Worm (Caenorhabditis elegans) whole organism, young adult: ENCODE results near the gene F35H10.3.

Experiments used
- B0261.1 ChIP-seq: sonication (generic microtip); optimal IDR thresholded peaks from 2 replicates; lab custom pipeline; 2016; ENCODE audit warnings: mild to moderate bottlenecking, missing genetic modification characterization, moderate library complexity, missing compliant biosample characterization
- D2030.7 ChIP-seq: fragments of 200-800 bp; sonication (Bioruptor generic); IDR thresholded peaks from 2 replicates; pipeline ENCODE4 v1.3.6; 2022; ENCODE audit warnings: missing genetic modification reagents, missing genetic modification characterization, missing compliant biosample characterization
- F10E7.11 ChIP-seq: sonication (generic microtip); optimal IDR thresholded peaks from 2 replicates; lab custom pipeline; 2017; ENCODE audit warnings: mild to moderate bottlenecking, missing genetic modification characterization, moderate library complexity, missing compliant biosample characterization
- F39B2.1 ChIP-seq: fragments of 200-800 bp; sonication (Bioruptor generic); IDR thresholded peaks from 2 replicates; pipeline ENCODE4 v1.3.6; 2022; ENCODE audit warnings: missing genetic modification reagents, missing genetic modification characterization, missing compliant biosample characterization
- F52B5.7 ChIP-seq: sonication (generic microtip); optimal IDR thresholded peaks from 2 replicates; lab custom pipeline; 2016; ENCODE audit warnings: mild to moderate bottlenecking, missing genetic modification characterization, missing compliant biosample characterization
- F55B11.4 ChIP-seq: sonication (generic microtip); optimal IDR thresholded peaks from 2 replicates; lab custom pipeline; 2016; ENCODE audit warnings: missing compliant biosample characterization, missing genetic modification characterization, borderline replicate concordance; ENCODE audit not compliant: insufficient read depth
- K11D2.4 ChIP-seq: fragments of 200-800 bp; sonication (Bioruptor generic); IDR thresholded peaks from 2 replicates; pipeline ENCODE4 v1.3.6; 2022; ENCODE audit warnings: missing genetic modification reagents, missing genetic modification characterization, missing compliant biosample characterization
- K12H6.12 ChIP-seq: fragments of 200-800 bp; sonication (Bioruptor generic); optimal IDR thresholded peaks from 2 replicates; lab custom pipeline; 2018; ENCODE audit warnings: mild to moderate bottlenecking, missing genetic modification characterization, missing compliant biosample characterization
- Y53G8AR.9 ChIP-seq: fragments of 200-800 bp; sonication (Bioruptor generic); conservative IDR thresholded peaks from 2 replicates; pipeline ENCODE4 v1.3.6; 2022; ENCODE audit warnings: missing genetic modification reagents, missing genetic modification characterization, missing compliant biosample characterization
- Y67H2A.10 ChIP-seq: fragments of 200-800 bp; sonication (Bioruptor generic); conservative IDR thresholded peaks from 2 replicates; pipeline ENCODE4 v1.3.6; 2022; ENCODE audit warnings: missing genetic modification reagents, missing genetic modification characterization, missing compliant biosample characterization
- ama-1 ChIP-seq, 3 experiments: fragments of 150-350 bp in 1 of 3; sonication (generic microtip) in 2 of 3; optimal IDR thresholded peaks; 2 replicates each; lab custom pipeline; 2014 to 2018; ENCODE audit warnings: missing biosample characterization in 2 of 3, missing genetic modification characterization in 2 of 3, missing genetic modification reagents in 2 of 3
- aptf-2 ChIP-seq: fragments of 200-800 bp; sonication (Bioruptor generic); conservative IDR thresholded peaks from 2 replicates; pipeline ENCODE4 v1.3.6; 2022; ENCODE audit warnings: missing genetic modification reagents, missing genetic modification characterization, missing compliant biosample characterization
- ceh-100 ChIP-seq: fragments of 200-800 bp; sonication (Bioruptor generic); IDR thresholded peaks from 2 replicates; pipeline ENCODE4 v1.3.6; 2022; ENCODE audit warnings: missing genetic modification reagents, missing genetic modification characterization, missing compliant biosample characterization
- ceh-27 ChIP-seq: fragments of 200-800 bp; sonication (Bioruptor generic); optimal IDR thresholded peaks from 2 replicates; lab custom pipeline; 2018; ENCODE audit warnings: mild to moderate bottlenecking, missing genetic modification characterization, moderate library complexity, missing compliant biosample characterization
- ceh-58 ChIP-seq: fragments of 200-800 bp; sonication (Bioruptor generic); IDR thresholded peaks from 2 replicates; pipeline ENCODE4 v1.3.6; 2022; ENCODE audit warnings: missing genetic modification characterization, missing compliant biosample characterization
- ceh-91 ChIP-seq: fragments of 200-800 bp; sonication (Bioruptor generic); IDR thresholded peaks from 2 replicates; pipeline ENCODE4 v1.3.6; 2022; ENCODE audit warnings: missing genetic modification reagents, missing genetic modification characterization, missing compliant biosample characterization
- efl-1 ChIP-seq: fragments of 150-350 bp; optimal IDR thresholded peaks from 2 replicates; lab custom pipeline; 2014; ENCODE audit warnings: missing biosample characterization, missing genetic modification reagents, missing genetic modification characterization
- egrh-3 ChIP-seq: fragments of 200-800 bp; sonication (Bioruptor generic); IDR thresholded peaks from 2 replicates; pipeline ENCODE4 v1.3.6; 2022; ENCODE audit warnings: missing genetic modification reagents, missing genetic modification characterization, missing compliant biosample characterization
- ekl-4 ChIP-seq: fragments of 200-800 bp; sonication (Bioruptor generic); IDR thresholded peaks from 2 replicates; pipeline ENCODE4 v1.3.6; 2022; ENCODE audit warnings: missing genetic modification reagents, missing genetic modification characterization, missing compliant biosample characterization
- hlh-12 ChIP-seq: sonication (generic microtip); optimal IDR thresholded peaks from 2 replicates; lab custom pipeline; 2016; ENCODE audit warnings: missing genetic modification characterization, missing compliant biosample characterization
- hmg-20 ChIP-seq: fragments of 200-800 bp; sonication (Bioruptor generic); IDR thresholded peaks from 2 replicates; pipeline ENCODE4 v1.3.6; 2022; ENCODE audit warnings: missing genetic modification reagents, missing genetic modification characterization, missing compliant biosample characterization
- lir-1 ChIP-seq: fragments of 200-800 bp; sonication (Bioruptor generic); conservative IDR thresholded peaks from 2 replicates; pipeline ENCODE4 v1.3.6; 2022; ENCODE audit warnings: missing genetic modification reagents, missing genetic modification characterization, missing compliant biosample characterization
- madf-8 ChIP-seq: fragments of 200-800 bp; sonication (Bioruptor generic); conservative IDR thresholded peaks from 2 replicates; pipeline ENCODE4 v1.3.6; 2022; ENCODE audit warnings: missing genetic modification reagents, missing genetic modification characterization, missing compliant biosample characterization
- mes-4 ChIP-seq: sonication (generic microtip); optimal IDR thresholded peaks from 2 replicates; lab custom pipeline; 2016; ENCODE audit warnings: missing genotype, missing genetic modification characterization, missing compliant biosample characterization
- nfya-2 ChIP-seq: fragments of 200-800 bp; sonication (Bioruptor generic); IDR thresholded peaks from 2 replicates; pipeline ENCODE4 v1.3.6; 2022; ENCODE audit warnings: missing genetic modification reagents, missing genetic modification characterization, missing compliant biosample characterization
- pbrm-1 ChIP-seq: fragments of 200-800 bp; sonication (Bioruptor generic); IDR thresholded peaks from 2 replicates; pipeline ENCODE4 v1.3.6; 2022; ENCODE audit warnings: missing genetic modification reagents, missing genetic modification characterization, missing compliant biosample characterization
- rec-8 ChIP-seq, 2 experiments: sonication (generic microtip); optimal IDR thresholded peaks; 2 replicates each; lab custom pipeline; 2016; ENCODE audit warnings: mild to moderate bottlenecking in 2 of 2, missing genetic modification characterization in 2 of 2, missing genetic modification reagents in 2 of 2, missing genotype in 2 of 2, missing biosample characterization in 1 of 2, missing compliant biosample characterization in 1 of 2, moderate library complexity in 1 of 2
- repo-1 ChIP-seq: sonication (generic microtip); optimal IDR thresholded peaks from 2 replicates; lab custom pipeline; 2017; ENCODE audit warnings: mild to moderate bottlenecking, missing genetic modification characterization, missing compliant biosample characterization
- snpc-1.1 ChIP-seq: sonication (generic microtip); optimal IDR thresholded peaks from 2 replicates; lab custom pipeline; 2017; ENCODE audit warnings: missing genetic modification characterization, mild to moderate bottlenecking, missing compliant biosample characterization, antibody characterized with exemption, moderate library complexity, missing genotype, missing genetic modification reagents; ENCODE audit not compliant: insufficient read depth
- tlf-1 ChIP-seq: fragments of 200-800 bp; sonication (Bioruptor generic); optimal IDR thresholded peaks from 2 replicates; lab custom pipeline; 2018; ENCODE audit warnings: mild to moderate bottlenecking, missing genetic modification characterization, missing compliant biosample characterization
- zim-3 ChIP-seq: sonication (generic microtip); optimal IDR thresholded peaks from 2 replicates; lab custom pipeline; 2017; ENCODE audit warnings: mild to moderate bottlenecking, missing genetic modification characterization, moderate library complexity, missing compliant biosample characterization
- ztf-18 ChIP-seq: sonication (generic microtip); optimal IDR thresholded peaks from 2 replicates; lab custom pipeline; 2016; ENCODE audit warnings: missing genotype, mild to moderate bottlenecking, missing genetic modification characterization, missing compliant biosample characterization
- ztf-26 ChIP-seq: sonication (generic microtip); optimal IDR thresholded peaks from 2 replicates; lab custom pipeline; 2017; ENCODE audit warnings: missing genetic modification characterization, missing compliant biosample characterization

F35H10.3 gene

DNA sequence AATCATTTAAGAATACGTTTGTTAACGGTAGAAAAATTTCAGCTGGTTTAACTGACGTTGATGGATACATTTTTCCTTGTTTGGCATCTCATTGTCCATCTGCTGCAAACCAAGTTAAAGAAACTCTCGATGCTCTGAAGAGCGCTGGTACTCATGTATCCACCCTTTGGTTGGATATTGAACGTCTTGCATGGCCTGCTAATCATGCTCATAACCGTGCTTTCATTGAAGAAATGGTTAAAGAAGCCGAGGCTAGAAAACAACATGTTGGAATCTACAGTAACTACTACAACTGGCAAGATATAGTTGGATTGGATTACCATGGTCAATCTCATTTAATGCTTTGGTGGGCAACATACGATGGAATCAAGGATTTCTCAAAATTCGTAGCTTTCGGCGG lies 7.3 kb downstream of the F35H10.3 start (continued):
- TF ChIP-seq hmg-20 (GFP tag; lab: Robert Waterston, UW), result no peak
- no peak for TF ChIP-seq ceh-27

DNA sequence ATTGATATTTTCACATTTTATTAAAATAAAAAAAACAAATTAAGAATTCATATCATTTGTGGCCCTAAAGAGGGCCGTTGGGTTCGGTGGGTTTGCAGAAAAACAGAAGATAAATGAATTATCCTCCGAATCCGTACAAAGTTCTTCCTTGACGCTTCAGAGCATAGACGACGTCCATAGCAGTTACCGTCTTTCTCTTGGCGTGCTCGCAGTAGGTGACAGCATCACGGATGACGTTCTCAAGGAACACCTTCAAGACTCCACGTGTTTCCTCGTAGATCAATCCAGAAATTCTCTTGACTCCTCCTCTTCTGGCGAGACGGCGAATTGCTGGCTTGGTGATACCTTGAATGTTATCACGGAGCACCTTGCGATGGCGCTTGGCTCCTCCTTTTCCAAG lies 7.8 kb downstream of the F35H10.3 start:
- no peak for TF ChIP-seq D2030.7 (GFP tag; lab: Robert Waterston, UW)
- no peak for TF ChIP-seq K12H6.12 (tag; lab: Kevin White, UChicago)
- no peak for TF ChIP-seq efl-1 (GFP tag; lab: Kevin White, UChicago)
- no peak for TF ChIP-seq hlh-12 (tag; lab: Kevin White, UChicago)
- TF ChIP-seq madf-8 (GFP tag; lab: Robert Waterston, UW), result no peak

DNA sequence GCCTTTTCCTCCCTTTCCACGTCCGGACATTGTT lies 8.0 kb downstream of the F35H10.3 start, which contains the start of gene his-31:
his-31 (minus strand) TSS at position 30 of the 34 bp plus-strand sequence.
- TF ChIP-seq ceh-58 (GFP tag; lab: Robert Waterston, UW) (no peak), ceh-91 (GFP tag; lab: Robert Waterston, UW) (no peak), aptf-2 (no peak), ekl-4 (GFP tag; lab: Robert Waterston, UW) (no peak), Y67H2A.10 (no peak), tlf-1 (GFP tag; lab: Kevin White, UChicago) (no peak)

DNA sequence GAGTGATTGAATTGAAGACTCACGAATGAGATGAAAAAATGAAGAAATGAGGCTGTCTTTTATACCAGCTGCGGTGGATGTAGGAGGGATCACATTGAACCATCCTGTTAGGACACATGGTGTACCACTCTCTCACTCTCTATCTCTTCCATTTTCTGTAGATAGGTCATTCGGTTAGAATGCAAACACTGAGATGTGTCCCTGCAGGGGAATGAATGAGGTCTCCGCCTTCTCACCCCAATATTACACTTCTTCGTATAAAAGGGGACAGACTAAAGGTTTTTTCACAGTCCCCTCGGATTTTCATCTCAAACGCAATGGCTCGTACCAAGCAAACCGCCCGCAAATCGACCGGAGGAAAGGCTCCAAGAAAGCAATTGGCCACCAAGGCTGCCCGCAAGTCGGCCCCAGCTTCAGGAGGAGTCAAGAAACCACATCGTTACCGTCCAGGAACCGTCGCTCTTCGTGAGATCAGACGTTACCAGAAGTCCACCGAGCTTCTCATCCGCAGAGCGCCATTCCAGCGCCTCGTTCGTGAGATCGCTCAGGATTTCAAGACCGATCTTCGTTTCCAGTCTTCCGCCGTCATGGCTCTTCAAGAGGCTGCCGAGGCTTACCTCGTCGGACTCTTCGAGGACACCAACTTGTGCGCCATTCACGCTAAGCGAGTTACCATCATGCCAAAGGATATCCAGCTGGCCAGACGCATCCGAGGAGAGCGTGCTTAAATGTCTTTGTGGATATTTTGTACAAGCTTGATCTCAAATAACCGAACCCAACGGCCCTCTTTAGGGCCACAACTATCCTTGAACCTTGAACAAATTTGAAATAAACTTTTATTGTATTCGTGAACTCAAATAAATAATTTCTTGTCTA lies 8.5 kb downstream of the F35H10.3 start, which contains the start of gene his-32:
his-32 (plus strand) TSS at position 318 of the 876 bp plus-strand sequence.
- TF ChIP-seq egrh-3 (GFP tag; lab: Robert Waterston, UW) (peak; percentile 49; the same call in 1 of the 2 replicates), pbrm-1 (GFP tag; lab: Robert Waterston, UW) (peak; percentile 44; the same call in 1 of the 2 replicates), ekl-4 (GFP tag; lab: Robert Waterston, UW) (peak; percentile 37; the same call in 1 of the 2 replicates), ceh-100 (GFP tag; lab: Robert Waterston, UW) (no peak), F39B2.1 (peak; percentile 63; the same call in 1 of the 2 replicates)

ce11 chrIV:8339636-8340035 lies 13.9 kb downstream of the F35H10.3 start, which contains the start of gene lgc-6:
lgc-6 (plus strand) TSS chrIV:8339936.
- TF ChIP-seq F52B5.7 (tag; lab: Kevin White, UChicago) (no peak), F10E7.11 (no peak), Y53G8AR.9 (GFP tag; lab: Robert Waterston, UW) (no peak), ztf-26 (tag; lab: Kevin White, UChicago) (no peak), efl-1 (GFP tag; lab: Kevin White, UChicago) (no peak), ztf-18 (tag; lab: Kevin White, UChicago) (no peak), mes-4 (tag; lab: Kevin White, UChicago) (no peak), ama-1 (optimal IDR thresholded peaks at IDR 0.05; lab: Kevin White, UChicago) (no peak), ama-1 (GFP tag; optimal IDR thresholded peaks at IDR 0.05; lab: Kevin White, UChicago) (no peak)

DNA sequence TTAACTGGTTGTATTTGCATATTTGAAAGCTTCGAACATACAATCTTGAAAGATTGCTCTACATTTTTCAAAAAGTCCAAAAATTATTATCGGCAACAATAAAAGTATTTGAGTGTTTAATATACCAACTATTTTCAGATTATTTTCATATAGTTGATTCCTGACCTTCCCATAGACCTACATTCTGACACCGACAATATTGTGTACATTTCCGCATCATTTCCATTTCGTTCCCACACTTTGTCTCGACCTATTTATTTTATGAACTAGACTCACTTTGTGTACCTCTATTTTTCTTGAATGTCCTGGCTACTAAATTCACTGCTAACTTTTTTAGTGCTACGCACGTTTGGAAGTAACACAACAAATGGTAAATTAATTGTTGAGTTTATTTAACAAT lies 16.6 kb downstream of the F35H10.3 start, which contains the start of gene lgc-5:
lgc-5 (plus strand) TSS at position 301 of the 400 bp plus-strand sequence.
- TF ChIP-seq snpc-1.1 (tag; lab: Kevin White, UChicago) (no peak), ceh-91 (GFP tag; lab: Robert Waterston, UW) (no peak), zim-3 (no peak), rec-8 (tag; optimal IDR thresholded peaks at IDR 0.05; lab: Kevin White, UChicago) (no peak), nfya-2 (GFP tag; lab: Robert Waterston, UW) (no peak), B0261.1 (tag; lab: Kevin White, UChicago) (no peak), hmg-20 (GFP tag; lab: Robert Waterston, UW) (no peak), repo-1 (no peak), F55B11.4 (tag; lab: Kevin White, UChicago) (no peak), lir-1 (no peak), K11D2.4 (GFP tag; lab: Robert Waterston, UW) (no peak), ztf-26 (tag; lab: Kevin White, UChicago) (no peak)
